Fruit fly (Drosophila melanogaster): ENCODE data around the gene CG5953.

Gene CG5953

dm6 chr2L:16545772-16546171 is 13.1 kb upstream of the CG5953 start (continued):
- peak; percentile 22; the same call in 1 of the 2 replicates for TF ChIP-seq CG9215 (GFP tag; IDR thresholded peaks at IDR 0.05)
- TF ChIP-seq CG3281 (GFP tag; optimal IDR thresholded peaks at IDR 0.05) = peak; percentile 75
- peak; percentile 62 for TF ChIP-seq stc (GFP tag; IDR thresholded peaks at IDR 0.05)
- TF ChIP-seq CG13624 (GFP tag; optimal IDR thresholded peaks at IDR 0.05) = peak; percentile 34
- TF ChIP-seq Lpt (GFP tag; optimal IDR thresholded peaks at IDR 0.05) = no peak
- peak; percentile 55 for TF ChIP-seq B-H2 (GFP tag; optimal IDR thresholded peaks at IDR 0.05)
- peak; percentile 43 for TF ChIP-seq salm (tag; optimal IDR thresholded peaks at IDR 0.05)
- TF ChIP-seq Aef1 (GFP tag; IDR thresholded peaks at IDR 0.05) = peak; percentile 34; the same call in 2 of the 3 replicates
- TF ChIP-seq hbn (GFP tag; IDR thresholded peaks at IDR 0.05; ENCODE audit: partially characterized antibody) = no peak
- TF ChIP-seq H15 (GFP tag; IDR thresholded peaks at IDR 0.05) = no peak
- TF ChIP-seq kah (GFP tag; optimal IDR thresholded peaks at IDR 0.05) = peak; percentile 30
- peak; percentile 37 for TF ChIP-seq CG1602 (GFP tag; optimal IDR thresholded peaks at IDR 0.05)
- TF ChIP-seq nerfin-1 (tag; optimal IDR thresholded peaks at IDR 0.05) = peak; percentile 58
- peak; percentile 61 for TF ChIP-seq CG12299 (tag; optimal IDR thresholded peaks at IDR 0.05)
- TF ChIP-seq CG8478 (optimal IDR thresholded peaks at IDR 0.05) = no peak
- TF ChIP-seq CG8765 (GFP tag; IDR thresholded peaks at IDR 0.05) = no peak
- no peak for TF ChIP-seq BEAF-32 (GFP tag; optimal IDR thresholded peaks at IDR 0.05)
- TF ChIP-seq NC2α (GFP tag; optimal IDR thresholded peaks at IDR 0.05) = no peak
- TF ChIP-seq Rx (GFP tag; IDR thresholded peaks at IDR 0.05) = no peak
- TF ChIP-seq kay (GFP tag; optimal IDR thresholded peaks at IDR 0.05) = no peak
- no peak for TF ChIP-seq CG42726 (GFP tag; IDR thresholded peaks at IDR 0.05; ENCODE audit: partially characterized antibody)
- no peak for TF ChIP-seq CG9797 (GFP tag; optimal IDR thresholded peaks at IDR 0.05)
- TF ChIP-seq CG2875 (GFP tag; optimal IDR thresholded peaks at IDR 0.05) = peak; percentile 1
- no peak for TF ChIP-seq Usf (GFP tag; optimal IDR thresholded peaks at IDR 0.05)
- TF ChIP-seq mirr (GFP tag; optimal IDR thresholded peaks at IDR 0.05) = no peak
- TF ChIP-seq Xrp1 (GFP tag; IDR thresholded peaks at IDR 0.05) = peak; percentile 67; the same call in 1 of the 2 replicates
- TF ChIP-seq amos (GFP tag; IDR thresholded peaks at IDR 0.05; ENCODE audit: partially characterized antibody) = no peak
- no peak for TF ChIP-seq ftz-f1 (GFP tag; optimal IDR thresholded peaks at IDR 0.05)
- peak; percentile 70 for TF ChIP-seq CG2712 (tag; optimal IDR thresholded peaks at IDR 0.05)
- 0 out of 3 replicates have a peak, but pooled peaks have one; percentile 37 for TF ChIP-seq Mrtf (GFP tag; IDR thresholded peaks at IDR 0.05)
- TF ChIP-seq emc (GFP tag; optimal IDR thresholded peaks at IDR 0.05) = peak; percentile 6
- TF ChIP-seq cas (GFP tag; IDR thresholded peaks at IDR 0.05) = no peak
- TF ChIP-seq bsh (GFP tag; optimal IDR thresholded peaks at IDR 0.05) = peak; percentile 67 to 82
- peak; percentile 59 for TF ChIP-seq CG15011 (GFP tag; optimal IDR thresholded peaks at IDR 0.05)
- peak; percentile 44 for TF ChIP-seq wek (GFP tag; optimal IDR thresholded peaks at IDR 0.05)
- TF ChIP-seq Dip2 (GFP tag; IDR thresholded peaks at IDR 0.05) = no peak
- peak; percentile 34 for TF ChIP-seq Nf-YB (GFP tag; optimal IDR thresholded peaks at IDR 0.05)
- TF ChIP-seq CG8924 (tag; optimal IDR thresholded peaks at IDR 0.05) = peak; percentile 77
- no peak for TF ChIP-seq CG11247 (GFP tag; IDR thresholded peaks at IDR 0.05)
- TF ChIP-seq CG11504 (tag; optimal IDR thresholded peaks at IDR 0.05) = peak; percentile 83
- TF ChIP-seq Sry-δ (GFP tag; optimal IDR thresholded peaks at IDR 0.05) = no peak
- no peak for TF ChIP-seq bab2 (GFP tag; optimal IDR thresholded peaks at IDR 0.05)
- 0 out of 2 replicates have a peak, but pooled peaks have one; percentile 4 for TF ChIP-seq dimm (GFP tag; IDR thresholded peaks at IDR 0.05)
- TF ChIP-seq CG9817 (tag; optimal IDR thresholded peaks at IDR 0.05) = peak; percentile 57
- peak; percentile 68 for TF ChIP-seq nmo (GFP tag; optimal IDR thresholded peaks at IDR 0.05)
- peak; percentile 41 for TF ChIP-seq CG7786 (GFP tag; optimal IDR thresholded peaks at IDR 0.05)
- TF ChIP-seq CG4854 (GFP tag; optimal IDR thresholded peaks at IDR 0.05) = peak; percentile 58
- TF ChIP-seq Antp (GFP tag; optimal IDR thresholded peaks at IDR 0.05) = no peak
- no peak for TF ChIP-seq CG31388 (GFP tag; optimal IDR thresholded peaks at IDR 0.05)
- no peak for TF ChIP-seq vnd (GFP tag; IDR thresholded peaks at IDR 0.05; ENCODE audit: partially characterized antibody)
- no peak for TF ChIP-seq gcm2 (GFP tag; optimal IDR thresholded peaks at IDR 0.05)
- peak; percentile 15 for TF ChIP-seq chn (GFP tag; optimal IDR thresholded peaks at IDR 0.05)
